Worm (Caenorhabditis elegans): ENCODE results near the gene K10G6.9.

- TF ChIP-seq mdl-1 (tag; optimal IDR thresholded peaks at IDR 0.05): no peak
- no peak for TF ChIP-seq skn-1 (tag; optimal IDR thresholded peaks at IDR 0.05)
- TF ChIP-seq dpl-1 (GFP tag; optimal IDR thresholded peaks at IDR 0.05): peak in 1 of 3 experiments; percentile 19
- no peak for TF ChIP-seq elt-2 (tag; optimal IDR thresholded peaks at IDR 0.05)
- no peak for TF ChIP-seq unc-62 (GFP tag; optimal IDR thresholded peaks at IDR 0.05)
- TF ChIP-seq elt-3 (tag; optimal IDR thresholded peaks at IDR 0.05): peak in 2 of 6 experiments; percentile 29 to 42
- no peak for TF ChIP-seq nhr-237 (tag; optimal IDR thresholded peaks at IDR 0.05)
- no peak for TF ChIP-seq ces-1 (GFP tag; optimal IDR thresholded peaks at IDR 0.05)
- no peak for TF ChIP-seq nhr-28 (tag; optimal IDR thresholded peaks at IDR 0.05)
- no peak for TF ChIP-seq ztf-11 (tag; optimal IDR thresholded peaks at IDR 0.05)
These were observed 20.7 kb upstream of the K10G6.9 start for ce11 chrII:3951354-3951753.

Data from whole organism, L1 larva.